Worm (Caenorhabditis elegans): ENCODE data around the gene srj-40.
"Not testable (repeated sequence)": the region's sequence is repeated elsewhere in the genome, so short reads cannot be mapped to it uniquely, and the experiment has no call there.

ce11 chrV:4063559-4064164 lies 38.0 kb upstream of the srj-40 start:
- not testable (repeated sequence) for TF ChIP-seq klf-2 (GFP tag; conservative IDR thresholded peaks at IDR 0.05); ref-1 (GFP tag; conservative IDR thresholded peaks at IDR 0.05); ztf-29 (GFP tag; IDR thresholded peaks at IDR 0.05)
- TF ChIP-seq flt-1 (GFP tag; IDR thresholded peaks at IDR 0.05), result 0 out of 2 replicates have a peak, but pooled peaks have one; percentile 38

Data from whole organism, midembryonic.